Fruit fly (Drosophila melanogaster): ENCODE measurements around the gene CG31102.

DNA sequence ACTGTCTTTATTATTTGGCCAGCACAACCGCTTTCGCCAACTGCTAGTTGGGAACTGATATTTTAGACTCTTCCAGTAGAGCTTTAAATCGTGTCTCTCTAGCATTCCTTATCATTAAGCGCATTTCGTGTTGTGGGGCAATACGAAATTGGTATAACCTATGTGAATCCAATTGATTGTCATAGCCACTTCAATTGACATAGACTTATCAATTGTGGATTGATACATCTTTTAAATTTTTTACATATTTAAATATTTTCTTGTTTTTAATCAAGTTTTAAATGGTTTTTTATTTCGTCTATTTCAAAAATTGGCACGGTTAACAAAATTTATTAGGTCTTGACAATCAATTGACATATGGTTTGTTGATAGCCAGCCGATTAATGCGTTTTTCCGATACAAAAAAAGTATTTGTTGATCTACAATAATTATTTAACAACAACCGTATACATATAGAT is 4.1 kb upstream of the CG31102 start, which contains the start of gene CG31288:
- TF ChIP-seq CG8478 (optimal IDR thresholded peaks at IDR 0.05) (no peak), CTCF (optimal IDR thresholded peaks at IDR 0.05) (no peak)
